Worm (Caenorhabditis elegans) whole organism, L1 larva: Measurements from ENCODE around the gene vha-15.

Experiments
- ama-1 ChIP-seq: fragments of 150-350 bp; optimal IDR thresholded peaks from 2 replicates; lab custom pipeline; 2014
- ceh-8 ChIP-seq: fragments of 200-800 bp; sonication (Bioruptor generic); optimal IDR thresholded peaks from 2 replicates; lab custom pipeline; 2018; ENCODE audit warnings: mild to moderate bottlenecking, missing genetic modification characterization, moderate library complexity, missing compliant biosample characterization
- dpl-1 ChIP-seq, 3 experiments: fragments of 150-350 bp in 2 of 3; sonication (generic microtip) in 1 of 3; optimal IDR thresholded peaks; 2 replicates each; lab custom pipeline; 2014 to 2017; ENCODE audit warnings: missing biosample characterization in 3 of 3, missing genetic modification characterization in 3 of 3, missing genetic modification reagents in 3 of 3
- elt-2 ChIP-seq: sonication (generic microtip); optimal IDR thresholded peaks from 2 replicates; lab custom pipeline; 2016; ENCODE audit warnings: missing genetic modification characterization, mild to moderate bottlenecking, inconsistent platforms, missing compliant biosample characterization, missing genetic modification reagents
- lin-13 ChIP-seq: fragments of 150-350 bp; optimal IDR thresholded peaks from 2 replicates; lab custom pipeline; 2014; ENCODE audit warnings: missing biosample characterization, missing genetic modification reagents, missing genetic modification characterization
- lsy-2 ChIP-seq, 2 experiments: fragments of 150-350 bp; optimal IDR thresholded peaks; 2 replicates each; lab custom pipeline; 2014; ENCODE audit warnings: missing biosample characterization in 2 of 2, missing genetic modification characterization in 2 of 2
- nhr-11 ChIP-seq: fragments of 150-350 bp; optimal IDR thresholded peaks from 2 replicates; lab custom pipeline; 2014; ENCODE audit warnings: missing biosample characterization, missing genetic modification characterization
- nhr-19 ChIP-seq: fragments of 200-800 bp; sonication (Bioruptor generic); conservative IDR thresholded peaks from 2 replicates; pipeline ENCODE4 v1.3.6; 2022; ENCODE audit warnings: missing genetic modification characterization, missing compliant biosample characterization
- nhr-237 ChIP-seq: fragments of 150-350 bp; optimal IDR thresholded peaks from 2 replicates; lab custom pipeline; 2014; ENCODE audit warnings: missing biosample characterization, missing genetic modification characterization
- nhr-76 ChIP-seq: sonication (generic microtip); optimal IDR thresholded peaks from 2 replicates; lab custom pipeline; 2017; ENCODE audit warnings: missing biosample characterization, missing genetic modification characterization
- ztf-4 ChIP-seq: fragments of 150-350 bp; optimal IDR thresholded peaks from 2 replicates; lab custom pipeline; 2014; ENCODE audit warnings: missing biosample characterization, missing genetic modification characterization

- TF ChIP-seq elt-2 (tag; lab: Kevin White, UChicago) (no peak), nhr-11 (tag; lab: Kevin White, UChicago) (no peak), nhr-237 (tag; lab: Kevin White, UChicago) (no peak), lin-13 (GFP tag; lab: Kevin White, UChicago) (no peak), ama-1 (lab: Kevin White, UChicago) (no peak), ceh-8 (no peak), dpl-1 (GFP tag; optimal IDR thresholded peaks at IDR 0.05; lab: Kevin White, UChicago) (no peak), nhr-19 (GFP tag; lab: Robert Waterston, UW) (no peak), ztf-4 (tag; lab: Kevin White, UChicago) (no peak), lsy-2 (tag; optimal IDR thresholded peaks at IDR 0.05; lab: Kevin White, UChicago) (no peak), nhr-76 (no peak)
These were observed 23.3 kb upstream of the vha-15 start for ce11 chrX:2214454-2214853.
